Worm (Caenorhabditis elegans): ENCODE data around the gene ZK669.5.

DNA sequence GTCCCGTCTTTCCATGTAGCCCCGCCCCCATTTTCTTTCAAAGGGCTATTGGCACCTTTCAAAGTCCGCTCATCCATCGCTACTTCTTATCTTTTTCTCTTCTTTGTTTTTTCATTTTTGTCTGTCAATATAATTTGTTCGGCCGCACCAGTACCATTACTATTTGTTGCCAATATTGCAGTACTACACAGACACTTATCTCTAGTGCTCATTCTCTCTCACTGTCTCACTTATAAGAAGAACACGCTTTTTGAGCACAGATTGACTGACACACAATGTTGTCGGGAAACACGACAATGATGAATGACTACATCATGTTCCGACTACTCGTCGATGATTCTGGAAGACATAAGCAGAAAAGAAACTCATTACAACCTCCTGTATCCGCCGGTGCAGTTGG, 38.3 kb upstream of the ZK669.5 start:
- peak; percentile 37 for TF ChIP-seq ceh-27 (GFP tag; optimal IDR thresholded peaks at IDR 0.05)
- no peak for TF ChIP-seq madf-6 (GFP tag; IDR thresholded peaks at IDR 0.05)
- TF ChIP-seq let-607 (tag; optimal IDR thresholded peaks at IDR 0.05): no peak
- no peak for TF ChIP-seq ztf-22 (GFP tag; optimal IDR thresholded peaks at IDR 0.05)
- no peak for TF ChIP-seq madf-3 (GFP tag; IDR thresholded peaks at IDR 0.05)
- TF ChIP-seq B0261.1 (tag; optimal IDR thresholded peaks at IDR 0.05): no peak
- TF ChIP-seq F49E8.2 (tag; optimal IDR thresholded peaks at IDR 0.05; ENCODE audit: insufficient read depth): no peak
- no peak for TF ChIP-seq unc-62 (GFP tag; optimal IDR thresholded peaks at IDR 0.05)
- no peak for TF ChIP-seq mes-4 (tag; optimal IDR thresholded peaks at IDR 0.05)
- TF ChIP-seq tbx-9 (tag; optimal IDR thresholded peaks at IDR 0.05; ENCODE audit: borderline replicate concordance): no peak
- no peak for TF ChIP-seq snpc-4 (GFP tag; optimal IDR thresholded peaks at IDR 0.05)
- TF ChIP-seq snpc-4 (tag; optimal IDR thresholded peaks at IDR 0.05): no peak
- no peak for TF ChIP-seq F57C9.4 (tag; optimal IDR thresholded peaks at IDR 0.05)
- TF ChIP-seq ama-1 (optimal IDR thresholded peaks at IDR 0.05): no peak
- no peak for TF ChIP-seq ama-1 (GFP tag; optimal IDR thresholded peaks at IDR 0.05)
- TF ChIP-seq B0019.2 (GFP tag; conservative IDR thresholded peaks at IDR 0.05): no peak
